Worm (Caenorhabditis elegans) whole organism, late embryonic: ENCODE measurements around the gene tes-1.
A peak's percentile ranks its signal among the peaks of the same experiment; 100 is the strongest.

ENCODE experiments used
- F13H6.1 ChIP-seq: sonication (generic microtip); optimal IDR thresholded peaks from 2 replicates; lab custom pipeline; 2016; ENCODE audit warnings: missing genetic modification characterization, missing compliant biosample characterization
- K02D7.2 ChIP-seq: sonication (generic microtip); optimal IDR thresholded peaks from 2 replicates; lab custom pipeline; 2017; ENCODE audit warnings: mild to moderate bottlenecking, missing genetic modification characterization, missing compliant biosample characterization
- K09A11.1 ChIP-seq: sonication (generic microtip); optimal IDR thresholded peaks from 2 replicates; lab custom pipeline; 2017; ENCODE audit warnings: antibody characterized with exemption, mild to moderate bottlenecking, missing genetic modification characterization, missing compliant biosample characterization; ENCODE audit not compliant: insufficient read depth
- T23F11.4 ChIP-seq: fragments of 200-800 bp; sonication (Bioruptor generic); optimal IDR thresholded peaks from 2 replicates; lab custom pipeline; 2018; ENCODE audit warnings: mild to moderate bottlenecking, missing genetic modification characterization, missing compliant biosample characterization
- Y22D7AL.16 ChIP-seq: sonication (generic microtip); optimal IDR thresholded peaks from 2 replicates; lab custom pipeline; 2016; ENCODE audit warnings: missing genetic modification characterization, missing compliant biosample characterization
- ceh-14 ChIP-seq: sonication (generic microtip); optimal IDR thresholded peaks from 2 replicates; lab custom pipeline; 2016; ENCODE audit warnings: missing genotype, missing genetic modification characterization, missing compliant biosample characterization
- ceh-18 ChIP-seq: sonication (generic microtip); optimal IDR thresholded peaks from 2 replicates; lab custom pipeline; 2016; ENCODE audit warnings: missing genetic modification characterization, missing compliant biosample characterization
- ceh-19 ChIP-seq: fragments of 200-800 bp; sonication (Bioruptor generic); optimal IDR thresholded peaks from 2 replicates; lab custom pipeline; 2018; ENCODE audit warnings: mild to moderate bottlenecking, missing genetic modification characterization, missing compliant biosample characterization
- ceh-2 ChIP-seq: sonication (generic microtip); optimal IDR thresholded peaks from 2 replicates; lab custom pipeline; 2016; ENCODE audit warnings: missing genotype, missing genetic modification characterization, missing compliant biosample characterization
- ceh-30 ChIP-seq: fragments of 150-350 bp; optimal IDR thresholded peaks from 2 replicates; lab custom pipeline; 2014; ENCODE audit warnings: missing biosample characterization, missing genetic modification characterization
- ceh-31 ChIP-seq: sonication (generic microtip); optimal IDR thresholded peaks from 2 replicates; lab custom pipeline; 2016; ENCODE audit warnings: missing genetic modification characterization, missing compliant biosample characterization
- ceh-45 ChIP-seq: fragments of 200-800 bp; sonication (Bioruptor generic); IDR thresholded peaks from 2 replicates; pipeline ENCODE4 v1.3.6; 2022; ENCODE audit warnings: missing genetic modification reagents, missing genetic modification characterization, missing compliant biosample characterization
- ceh-48 ChIP-seq: sonication (generic microtip); optimal IDR thresholded peaks from 2 replicates; lab custom pipeline; 2016; ENCODE audit warnings: missing genetic modification characterization, inconsistent platforms, missing compliant biosample characterization
- ceh-6 ChIP-seq: fragments of 200-800 bp; sonication (Bioruptor generic); optimal IDR thresholded peaks from 2 replicates; lab custom pipeline; 2018; ENCODE audit warnings: mild to moderate bottlenecking, missing genetic modification characterization, missing compliant biosample characterization
- che-1 ChIP-seq: sonication (generic microtip); optimal IDR thresholded peaks from 2 replicates; lab custom pipeline; 2016; ENCODE audit warnings: mild to moderate bottlenecking, missing genetic modification characterization, missing compliant biosample characterization
- elt-2 ChIP-seq: sonication (generic microtip); optimal IDR thresholded peaks from 2 replicates; lab custom pipeline; 2016; ENCODE audit warnings: missing genetic modification reagents, missing genetic modification characterization, missing compliant biosample characterization
- elt-4 ChIP-seq: sonication (generic microtip); optimal IDR thresholded peaks from 2 replicates; lab custom pipeline; 2016; ENCODE audit warnings: missing genetic modification characterization, missing compliant biosample characterization
- ets-4 ChIP-seq: sonication (generic microtip); optimal IDR thresholded peaks from 2 replicates; lab custom pipeline; 2016; ENCODE audit warnings: missing genetic modification characterization, missing compliant biosample characterization
- eyg-1 ChIP-seq: sonication (generic microtip); optimal IDR thresholded peaks from 2 replicates; lab custom pipeline; 2016; ENCODE audit warnings: missing genotype, missing genetic modification characterization, missing compliant biosample characterization
- fax-1 ChIP-seq: sonication (generic microtip); optimal IDR thresholded peaks from 2 replicates; lab custom pipeline; 2016; ENCODE audit warnings: missing genotype, missing genetic modification characterization, missing compliant biosample characterization
- fkh-6 ChIP-seq: sonication (generic microtip); optimal IDR thresholded peaks from 2 replicates; lab custom pipeline; 2016; ENCODE audit warnings: missing genetic modification characterization, missing compliant biosample characterization
- hlh-13 ChIP-seq: fragments of 200-800 bp; sonication (Bioruptor generic); optimal IDR thresholded peaks from 2 replicates; lab custom pipeline; 2018; ENCODE audit warnings: mild to moderate bottlenecking, missing genetic modification characterization, missing compliant biosample characterization
- hlh-30 ChIP-seq: sonication (generic microtip); optimal IDR thresholded peaks from 2 replicates; lab custom pipeline; 2017; ENCODE audit warnings: antibody characterized with exemption, missing genetic modification characterization, missing compliant biosample characterization; ENCODE audit not compliant: insufficient read depth
- hlh-8 ChIP-seq: sonication (generic microtip); optimal IDR thresholded peaks from 2 replicates; lab custom pipeline; 2016; ENCODE audit warnings: missing genotype, missing genetic modification characterization, missing compliant biosample characterization
- mec-3 ChIP-seq: sonication (generic microtip); optimal IDR thresholded peaks from 2 replicates; lab custom pipeline; 2016; ENCODE audit warnings: borderline replicate concordance, missing genetic modification characterization, missing compliant biosample characterization
- nhr-11 ChIP-seq: fragments of 150-350 bp; optimal IDR thresholded peaks from 2 replicates; lab custom pipeline; 2014; ENCODE audit warnings: missing biosample characterization, missing genetic modification characterization
- pag-3 ChIP-seq: sonication (generic microtip); optimal IDR thresholded peaks from 2 replicates; lab custom pipeline; 2016; ENCODE audit warnings: missing compliant biosample characterization, missing genetic modification characterization, borderline replicate concordance
- pat-9 ChIP-seq: fragments of 200-800 bp; sonication (Bioruptor generic); optimal IDR thresholded peaks from 2 replicates; lab custom pipeline; 2018; ENCODE audit warnings: mild to moderate bottlenecking, missing genetic modification characterization, moderate library complexity, missing compliant biosample characterization
- pax-1 ChIP-seq: fragments of 150-350 bp; optimal IDR thresholded peaks from 2 replicates; lab custom pipeline; 2014; ENCODE audit warnings: missing biosample characterization, missing genetic modification characterization
- pha-2 ChIP-seq: sonication (generic microtip); optimal IDR thresholded peaks from 2 replicates; lab custom pipeline; 2017; ENCODE audit warnings: mild to moderate bottlenecking, missing genetic modification characterization, missing compliant biosample characterization
- pqm-1 ChIP-seq: sonication (generic microtip); optimal IDR thresholded peaks from 2 replicates; lab custom pipeline; 2016; ENCODE audit warnings: missing genetic modification characterization, missing compliant biosample characterization
- rnt-1 ChIP-seq: sonication (generic microtip); optimal IDR thresholded peaks from 2 replicates; lab custom pipeline; 2016; ENCODE audit warnings: missing genetic modification characterization, missing compliant biosample characterization
- sdc-2 ChIP-seq: sonication (generic microtip); optimal IDR thresholded peaks from 2 replicates; lab custom pipeline; 2016; ENCODE audit warnings: missing genotype, missing genetic modification characterization, missing compliant biosample characterization
- sox-4 ChIP-seq: sonication (generic microtip); optimal IDR thresholded peaks from 2 replicates; lab custom pipeline; 2017; ENCODE audit warnings: mild to moderate bottlenecking, missing genetic modification characterization, inconsistent platforms, missing compliant biosample characterization
- unc-42 ChIP-seq: sonication (generic microtip); optimal IDR thresholded peaks from 2 replicates; lab custom pipeline; 2016; ENCODE audit warnings: missing genotype, missing genetic modification characterization, missing compliant biosample characterization
- zip-5 ChIP-seq: sonication (generic microtip); optimal IDR thresholded peaks from 2 replicates; lab custom pipeline; 2016; ENCODE audit warnings: missing genetic modification characterization, missing compliant biosample characterization

The tes-1 gene

DNA sequence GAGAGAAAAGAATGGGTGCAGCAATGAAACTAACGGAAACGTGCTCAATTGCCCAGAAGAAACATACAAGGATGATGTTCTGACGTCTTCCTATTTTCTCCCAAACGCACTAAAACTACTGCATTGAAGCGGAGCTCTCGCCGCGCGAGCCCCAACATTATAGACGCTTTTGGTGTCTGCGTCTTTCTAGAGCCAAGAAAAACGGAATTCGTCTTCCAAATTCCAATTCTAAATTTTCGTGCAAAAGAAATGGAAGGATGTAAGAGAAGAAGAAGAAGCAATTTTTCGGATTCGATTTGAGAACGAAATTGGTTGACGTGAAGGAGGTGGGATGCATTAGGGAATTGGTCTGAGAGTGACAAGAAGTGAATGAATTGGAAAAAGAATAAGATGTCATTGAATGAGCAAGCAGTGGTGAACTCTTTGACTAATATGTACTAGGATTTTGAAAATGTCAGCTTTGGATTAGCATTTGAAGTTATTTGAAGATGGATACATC, 2.5 kb upstream of the tes-1 start:
- no peak for TF ChIP-seq K09A11.1 (tag; lab: Kevin White, UChicago)
- TF ChIP-seq pax-1, result no peak
- TF ChIP-seq pqm-1 (tag; lab: Kevin White, UChicago), result no peak
- TF ChIP-seq T23F11.4 (GFP tag; lab: Kevin White, UChicago), result no peak
- TF ChIP-seq unc-42 (tag; lab: Kevin White, UChicago), result peak; percentile 43
- TF ChIP-seq rnt-1 (tag; lab: Kevin White, UChicago), result no peak
- TF ChIP-seq K02D7.2 (tag; lab: Kevin White, UChicago), result no peak
- TF ChIP-seq ceh-31 (tag; lab: Kevin White, UChicago), result peak; percentile 32
- no peak for TF ChIP-seq che-1 (tag; lab: Kevin White, UChicago)
- no peak for TF ChIP-seq sdc-2 (tag; lab: Kevin White, UChicago)
- TF ChIP-seq ceh-6, result no peak
- TF ChIP-seq elt-4 (tag; lab: Kevin White, UChicago), result no peak
- peak; percentile 21 for TF ChIP-seq ceh-14 (tag; lab: Kevin White, UChicago)
- no peak for TF ChIP-seq nhr-11 (tag; lab: Kevin White, UChicago)
- no peak for TF ChIP-seq pag-3 (tag; lab: Kevin White, UChicago)
- TF ChIP-seq F13H6.1 (tag; lab: Kevin White, UChicago), result no peak
- TF ChIP-seq sox-4 (tag; lab: Kevin White, UChicago), result no peak
- no peak for TF ChIP-seq ceh-45 (GFP tag; lab: Robert Waterston, UW)
- no peak for TF ChIP-seq ceh-30 (tag; lab: Kevin White, UChicago)
- TF ChIP-seq ets-4 (tag; lab: Kevin White, UChicago), result no peak
- TF ChIP-seq hlh-8 (tag; lab: Kevin White, UChicago), result no peak

DNA sequence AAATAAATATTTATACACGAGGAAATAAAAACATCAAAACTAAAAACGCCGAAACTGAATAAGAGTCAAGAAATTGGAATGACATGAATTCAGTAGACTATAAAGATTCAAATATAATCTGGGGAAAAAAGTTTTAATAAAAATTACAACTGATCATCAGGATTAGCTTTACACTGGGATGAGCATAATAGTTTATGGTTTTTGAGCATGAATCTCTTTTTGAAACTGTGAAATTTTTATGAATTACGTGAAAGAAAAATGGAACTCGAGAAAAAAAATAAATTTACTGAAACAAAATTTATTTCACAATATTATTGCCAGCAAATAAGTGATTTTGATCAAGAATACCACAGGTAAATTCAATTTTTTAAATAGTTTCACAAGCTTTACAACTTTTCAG, 3.7 kb downstream of the tes-1 start, which contains the start of gene B0496.2:
Gene B0496.2, plus strand, starts transcription at position 301 of the 400 bp plus-strand sequence.
- no peak for TF ChIP-seq nhr-11 (tag; lab: Kevin White, UChicago)
- TF ChIP-seq elt-2, result no peak
- TF ChIP-seq ceh-18 (tag; lab: Kevin White, UChicago), result no peak
- no peak for TF ChIP-seq ceh-19 (GFP tag; lab: Kevin White, UChicago)
- no peak for TF ChIP-seq fkh-6 (tag; lab: Kevin White, UChicago)
- no peak for TF ChIP-seq zip-5 (tag; lab: Kevin White, UChicago)
- TF ChIP-seq pat-9, result no peak
- TF ChIP-seq ceh-2 (tag; lab: Kevin White, UChicago), result no peak
- TF ChIP-seq ceh-48 (tag; lab: Kevin White, UChicago), result no peak
- TF ChIP-seq, all 69 proteins: peak for 0

ce11 chrIV:7445995-7446394, 5.2 kb downstream of the tes-1 start, which contains the start of gene B0496.1:
B0496.1 (plus strand) TSS chrIV:7446295.
- TF ChIP-seq pha-2 (tag; lab: Kevin White, UChicago), result no peak
- TF ChIP-seq hlh-13 (GFP tag; lab: Kevin White, UChicago), result no peak
- no peak for TF ChIP-seq T23F11.4 (GFP tag; lab: Kevin White, UChicago)
- TF ChIP-seq pqm-1 (tag; lab: Kevin White, UChicago), result no peak
- no peak for TF ChIP-seq mec-3 (tag; lab: Kevin White, UChicago)
- TF ChIP-seq hlh-8 (tag; lab: Kevin White, UChicago), result no peak
- TF ChIP-seq F13H6.1 (tag; lab: Kevin White, UChicago), result no peak
- TF ChIP-seq Y22D7AL.16 (tag; lab: Kevin White, UChicago), result no peak
- no peak for TF ChIP-seq elt-4 (tag; lab: Kevin White, UChicago)
- TF ChIP-seq ceh-19 (GFP tag; lab: Kevin White, UChicago), result no peak
- TF ChIP-seq che-1 (tag; lab: Kevin White, UChicago), result no peak
- TF ChIP-seq fkh-6 (tag; lab: Kevin White, UChicago), result no peak

DNA sequence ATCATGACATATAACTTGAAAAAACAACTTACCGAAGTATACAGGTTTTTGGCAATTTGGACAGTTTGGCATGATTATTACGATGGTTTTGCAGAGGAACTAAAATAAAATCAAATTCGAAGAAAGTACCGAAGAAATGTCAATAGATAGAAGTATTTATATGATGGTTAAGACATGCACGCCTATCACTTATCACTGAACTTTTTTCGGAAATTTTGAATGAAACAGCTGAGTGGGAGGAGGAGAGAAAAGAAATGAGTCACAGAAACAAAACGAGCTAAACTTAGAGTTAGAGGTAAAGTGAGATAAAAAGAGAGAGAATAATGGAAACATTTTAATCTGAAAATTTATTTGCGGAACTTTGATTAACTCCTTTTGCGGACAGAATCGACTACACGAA, 6.0 kb downstream of the tes-1 start, which contains the start of gene valv-1:
Gene valv-1, minus strand, starts transcription at position 101 of the 400 bp plus-strand sequence.
- no peak for TF ChIP-seq hlh-30 (tag; lab: Kevin White, UChicago)
- no peak for TF ChIP-seq eyg-1 (tag; lab: Kevin White, UChicago)
- TF ChIP-seq fax-1, result no peak
